Worm (Caenorhabditis elegans) whole organism, young adult: ENCODE results near the gene dnj-25.

ENCODE experiments used
- cebp-2 ChIP-seq: fragments of 200-800 bp; sonication (Bioruptor generic); IDR thresholded peaks from 2 replicates; pipeline ENCODE4 v1.3.6; 2022; ENCODE audit warnings: missing genetic modification characterization, missing compliant biosample characterization
- efl-1 ChIP-seq: fragments of 150-350 bp; optimal IDR thresholded peaks from 2 replicates; lab custom pipeline; 2014; ENCODE audit warnings: missing biosample characterization, missing genetic modification reagents, missing genetic modification characterization
- mes-4 ChIP-seq: sonication (generic microtip); optimal IDR thresholded peaks from 2 replicates; lab custom pipeline; 2016; ENCODE audit warnings: missing genotype, missing genetic modification characterization, missing compliant biosample characterization
- tbp1 ChIP-seq: fragments of 200-800 bp; sonication (Bioruptor generic); optimal IDR thresholded peaks from 2 replicates; lab custom pipeline; 2018; ENCODE audit warnings: mild to moderate bottlenecking, missing genetic modification characterization, missing compliant biosample characterization
- ztf-18 ChIP-seq: sonication (generic microtip); optimal IDR thresholded peaks from 2 replicates; lab custom pipeline; 2016; ENCODE audit warnings: missing genotype, mild to moderate bottlenecking, missing genetic modification characterization, missing compliant biosample characterization

- TF ChIP-seq efl-1 (no peak), cebp-2 (GFP tag; lab: Robert Waterston, UW) (no peak), mes-4 (tag; lab: Kevin White, UChicago) (no peak), ztf-18 (tag; lab: Kevin White, UChicago) (no peak), tbp1 (GFP tag; lab: Kevin White, UChicago) (no peak)
Measured at ce11 chrV:20680189-20680588, 64.0 kb downstream of the dnj-25 start.
